Fruit fly (Drosophila melanogaster) whole organism, embryonic: ENCODE results near the gene TotA.

ENCODE experiments used
- Ada2b ChIP-seq: fragments of 200-800 bp; sonication (Bioruptor generic); IDR thresholded peaks from 2 replicates; pipeline ENCODE4 v1.3.6; 2022; ENCODE audit warnings: missing biosample characterization, missing genetic modification characterization
- Asciz ChIP-seq: fragments of 200-800 bp; sonication (Bioruptor generic); optimal IDR thresholded peaks from 2 replicates; lab custom pipeline; 2017; ENCODE audit warnings: missing biosample characterization, mild to moderate bottlenecking, missing genetic modification characterization, missing genetic modification reagents
- Atf-2 ChIP-seq: fragments of 200-800 bp; sonication (Bioruptor generic); optimal IDR thresholded peaks from 2 replicates; lab custom pipeline; 2016; ENCODE audit warnings: missing biosample characterization, missing genetic modification characterization
- Atf6 ChIP-seq: fragments of 200-800 bp; sonication (Bioruptor generic); IDR thresholded peaks from 2 replicates; pipeline ENCODE4 v1.3.6; 2022; ENCODE audit warnings: missing biosample characterization, missing genetic modification characterization
- C15 ChIP-seq: fragments of 200-800 bp; sonication (Bioruptor generic); IDR thresholded peaks from 3 replicates; pipeline ENCODE4 v1.3.6; 2022; ENCODE audit warnings: missing biosample characterization, missing genetic modification characterization
- CG10654 ChIP-seq: fragments of 200-800 bp; sonication (Bioruptor generic); optimal IDR thresholded peaks from 2 replicates; lab custom pipeline; 2016; ENCODE audit warnings: missing biosample characterization, missing genetic modification characterization
- CG11723 ChIP-seq: fragments of 200-800 bp; sonication (Bioruptor generic); optimal IDR thresholded peaks from 2 replicates; lab custom pipeline; 2017; ENCODE audit warnings: missing biosample characterization, mild to moderate bottlenecking, missing genetic modification characterization
- CG14014 ChIP-seq: fragments of 200-800 bp; sonication (Bioruptor generic); IDR thresholded peaks from 2 replicates; pipeline ENCODE4 v1.3.6; 2022; ENCODE audit warnings: missing biosample characterization, missing genetic modification characterization
- CG14667 ChIP-seq: fragments of 200-800 bp; sonication (Bioruptor generic); IDR thresholded peaks from 2 replicates; pipeline ENCODE4 v1.3.6; 2022; ENCODE audit warnings: missing biosample characterization, missing genetic modification characterization
- CG17328 ChIP-seq: fragments of 200-800 bp; sonication (Bioruptor generic); IDR thresholded peaks from 2 replicates; pipeline ENCODE4 v1.3.6; 2022; ENCODE audit warnings: missing biosample characterization, missing genetic modification characterization
- CG33557 ChIP-seq: fragments of 200-800 bp; sonication (Bioruptor generic); optimal IDR thresholded peaks from 2 replicates; lab custom pipeline; 2019; ENCODE audit warnings: missing biosample characterization, mild to moderate bottlenecking, missing genetic modification characterization, moderate library complexity
- CG34422 ChIP-seq: fragments of 200-800 bp; sonication (Bioruptor generic); IDR thresholded peaks from 3 replicates; pipeline ENCODE4 v1.3.6; 2022; ENCODE audit warnings: missing biosample characterization, missing genetic modification characterization
- CG5245 ChIP-seq: fragments of 200-800 bp; sonication (Bioruptor generic); optimal IDR thresholded peaks from 3 replicates; lab custom pipeline; 2016; ENCODE audit warnings: missing biosample characterization, missing genetic modification characterization
- CG7745 ChIP-seq: fragments of 200-800 bp; sonication (Bioruptor generic); optimal IDR thresholded peaks from 2 replicates; lab custom pipeline; 2018; ENCODE audit warnings: missing biosample characterization, mild to moderate bottlenecking, missing genetic modification characterization, moderate library complexity
- CG8290 ChIP-seq, 3 experiments: fragments of 200-800 bp; sonication (Bioruptor generic); optimal IDR thresholded peaks; 2 replicates each; lab custom pipeline; 2016 to 2019; ENCODE audit warnings: missing biosample characterization in 3 of 3, missing genetic modification characterization in 3 of 3, mild to moderate bottlenecking in 2 of 3, moderate library complexity in 1 of 3
- CG9437 ChIP-seq: fragments of 200-800 bp; sonication (Bioruptor generic); optimal IDR thresholded peaks from 2 replicates; lab custom pipeline; 2018; ENCODE audit warnings: missing biosample characterization, mild to moderate bottlenecking, missing genetic modification characterization
- CG9797 ChIP-seq: fragments of 200-800 bp; sonication (Bioruptor generic); optimal IDR thresholded peaks from 3 replicates; lab custom pipeline; 2018; ENCODE audit warnings: missing biosample characterization, mild to moderate bottlenecking, missing genetic modification characterization
- CG9876 ChIP-seq: fragments of 200-800 bp; sonication (Bioruptor generic); optimal IDR thresholded peaks from 2 replicates; lab custom pipeline; 2016; ENCODE audit warnings: missing biosample characterization, missing genetic modification characterization
- Dbx ChIP-seq: fragments of 200-800 bp; sonication (Bioruptor generic); IDR thresholded peaks from 3 replicates; pipeline ENCODE4 v1.3.6; 2022; ENCODE audit warnings: missing biosample characterization, missing genetic modification characterization
- Dp ChIP-seq: fragments of 200-800 bp; sonication (Bioruptor generic); optimal IDR thresholded peaks from 2 replicates; lab custom pipeline; 2018; ENCODE audit warnings: missing biosample characterization, mild to moderate bottlenecking, missing genetic modification characterization, moderate library complexity
- Fer1 ChIP-seq: fragments of 200-800 bp; sonication (Bioruptor generic); optimal IDR thresholded peaks from 2 replicates; lab custom pipeline; 2017; ENCODE audit warnings: missing biosample characterization, mild to moderate bottlenecking, missing genetic modification characterization
- HLHmδ ChIP-seq: fragments of 200-800 bp; sonication (Bioruptor generic); optimal IDR thresholded peaks from 2 replicates; lab custom pipeline; 2018; ENCODE audit warnings: missing biosample characterization, mild to moderate bottlenecking, missing genetic modification characterization, moderate library complexity
- HmgZ ChIP-seq: fragments of 200-800 bp; sonication (Bioruptor generic); optimal IDR thresholded peaks from 2 replicates; lab custom pipeline; 2018; ENCODE audit warnings: missing biosample characterization, mild to moderate bottlenecking, missing genetic modification characterization
- Hr51 ChIP-seq, 2 experiments: fragments of 200-800 bp; sonication (Bioruptor generic); optimal IDR thresholded peaks; 2 replicates in 1 of 2; 3 replicates in 1 of 2; lab custom pipeline; 2016 to 2018; ENCODE audit warnings: missing biosample characterization in 2 of 2, missing genetic modification characterization in 2 of 2, mild to moderate bottlenecking in 1 of 2, moderate library complexity in 1 of 2
- Kr ChIP-seq: fragments of 200-800 bp; sonication (Bioruptor generic); optimal IDR thresholded peaks from 2 replicates; lab custom pipeline; 2017; ENCODE audit warnings: missing biosample characterization, mild to moderate bottlenecking, missing genetic modification characterization
- MESR4 ChIP-seq: fragments of 200-800 bp; sonication (Bioruptor generic); optimal IDR thresholded peaks from 2 replicates; lab custom pipeline; 2018; ENCODE audit warnings: missing biosample characterization, mild to moderate bottlenecking, missing genetic modification characterization, moderate library complexity
- MTF-1 ChIP-seq: fragments of 200-800 bp; sonication (Bioruptor generic); optimal IDR thresholded peaks from 2 replicates; lab custom pipeline; 2018; ENCODE audit warnings: missing biosample characterization, mild to moderate bottlenecking, missing genetic modification characterization, borderline replicate concordance
- Nf-YB ChIP-seq: fragments of 200-800 bp; sonication (Bioruptor generic); optimal IDR thresholded peaks from 3 replicates; lab custom pipeline; 2019; ENCODE audit warnings: missing biosample characterization, mild to moderate bottlenecking, missing genetic modification characterization, moderate library complexity
- Nf-YC ChIP-seq: fragments of 200-800 bp; optimal IDR thresholded peaks from 3 replicates; lab custom pipeline; 2019; ENCODE audit warnings: missing biosample characterization, mild to moderate bottlenecking, missing genetic modification characterization, moderate library complexity
- Poxn ChIP-seq: fragments of 200-800 bp; sonication (Bioruptor generic); IDR thresholded peaks from 2 replicates; pipeline ENCODE4 v1.3.6; 2022; ENCODE audit warnings: missing biosample characterization, missing genetic modification characterization
- Sin3A ChIP-seq: fragments of >200 bp; optimal IDR thresholded peaks from 2 replicates; lab custom pipeline; 2018
- Sry-β ChIP-seq: fragments of 200-800 bp; sonication (Bioruptor generic); optimal IDR thresholded peaks from 2 replicates; lab custom pipeline; 2018; ENCODE audit warnings: missing biosample characterization, mild to moderate bottlenecking, missing genetic modification characterization, moderate library complexity
- br ChIP-seq: fragments of >200 bp; optimal IDR thresholded peaks from 2 replicates; lab custom pipeline; 2017
- cato ChIP-seq: fragments of 200-800 bp; sonication (Bioruptor generic); optimal IDR thresholded peaks from 2 replicates; lab custom pipeline; 2016; ENCODE audit warnings: missing biosample characterization, missing genetic modification characterization, borderline replicate concordance
- dpn ChIP-seq, 2 experiments: fragments of 200-800 bp; sonication (Bioruptor generic); optimal IDR thresholded peaks; 3 replicates each; lab custom pipeline; 2016; ENCODE audit warnings: missing biosample characterization in 2 of 2, missing genetic modification characterization in 2 of 2
- ewg ChIP-seq: fragments of 200-800 bp; sonication (Bioruptor generic); optimal IDR thresholded peaks from 3 replicates; lab custom pipeline; 2017; ENCODE audit warnings: mild to moderate bottlenecking, missing biosample characterization, missing genetic modification reagents, missing genetic modification characterization
- exex ChIP-seq: fragments of 200-800 bp; sonication (Bioruptor generic); optimal IDR thresholded peaks from 4 replicates; lab custom pipeline; 2018; ENCODE audit warnings: missing biosample characterization, mild to moderate bottlenecking, missing genetic modification characterization, moderate library complexity
- fd96Cb ChIP-seq: fragments of 200-800 bp; sonication (Bioruptor generic); optimal IDR thresholded peaks from 2 replicates; lab custom pipeline; 2018; ENCODE audit warnings: missing biosample characterization, mild to moderate bottlenecking, missing genetic modification characterization, moderate library complexity
- gcm ChIP-seq: fragments of 200-800 bp; sonication (Bioruptor generic); optimal IDR thresholded peaks from 2 replicates; lab custom pipeline; 2019; ENCODE audit warnings: missing biosample characterization, mild to moderate bottlenecking, missing genetic modification characterization, moderate library complexity
- gcm2 ChIP-seq: fragments of 200-800 bp; sonication (Bioruptor generic); optimal IDR thresholded peaks from 2 replicates; lab custom pipeline; 2016; ENCODE audit warnings: missing biosample characterization, missing genetic modification characterization
- grn ChIP-seq: fragments of 200-800 bp; sonication (Bioruptor generic); optimal IDR thresholded peaks from 3 replicates; lab custom pipeline; 2017; ENCODE audit warnings: missing biosample characterization, missing genetic modification characterization
- klu ChIP-seq: fragments of 200-800 bp; sonication (Bioruptor generic); IDR thresholded peaks from 2 replicates; pipeline ENCODE4 v1.3.6; 2022; ENCODE audit warnings: missing biosample characterization, missing genetic modification characterization
- nerfin-1 ChIP-seq: fragments of 200-800 bp; sonication (Bioruptor generic); optimal IDR thresholded peaks from 3 replicates; lab custom pipeline; 2019; ENCODE audit warnings: missing biosample characterization, mild to moderate bottlenecking, missing genetic modification characterization, moderate library complexity
- prd ChIP-seq, 3 experiments: fragments of >200 bp in 2 of 3; fragments of 200-800 bp in 1 of 3; sonication (Bioruptor generic) in 1 of 3; optimal IDR thresholded peaks in 2 of 3; IDR thresholded peaks in 1 of 3; 2 replicates in 2 of 3; 3 replicates in 1 of 3; pipeline versions ENCODE4 v1.3.6 to Lab custom; 2017 to 2022; ENCODE audit warnings: missing biosample characterization in 1 of 3, missing genetic modification characterization in 1 of 3
- psq ChIP-seq: fragments of 200-800 bp; sonication (Bioruptor generic); optimal IDR thresholded peaks from 2 replicates; lab custom pipeline; 2017; ENCODE audit warnings: missing biosample characterization, missing genetic modification characterization
- sr ChIP-seq: fragments of 200-800 bp; sonication (Bioruptor generic); IDR thresholded peaks from 3 replicates; pipeline ENCODE4 v1.3.6; 2022; ENCODE audit warnings: missing biosample characterization, missing genetic modification characterization
- ssp ChIP-seq: fragments of 200-800 bp; sonication (Bioruptor generic); IDR thresholded peaks from 2 replicates; pipeline ENCODE4 v1.3.6; 2022; ENCODE audit warnings: missing biosample characterization, missing genetic modification characterization
- tna ChIP-seq: fragments of 200-800 bp; sonication (Bioruptor generic); IDR thresholded peaks from 2 replicates; pipeline ENCODE4 v1.3.6; 2022; ENCODE audit warnings: missing biosample characterization, missing genetic modification characterization; ENCODE audit not compliant: partially characterized antibody
- toy ChIP-seq: fragments of 200-800 bp; sonication (Bioruptor generic); IDR thresholded peaks from 2 replicates; pipeline ENCODE4 v1.3.6; 2022; ENCODE audit warnings: missing biosample characterization, missing genetic modification characterization

TotA gene

DNA sequence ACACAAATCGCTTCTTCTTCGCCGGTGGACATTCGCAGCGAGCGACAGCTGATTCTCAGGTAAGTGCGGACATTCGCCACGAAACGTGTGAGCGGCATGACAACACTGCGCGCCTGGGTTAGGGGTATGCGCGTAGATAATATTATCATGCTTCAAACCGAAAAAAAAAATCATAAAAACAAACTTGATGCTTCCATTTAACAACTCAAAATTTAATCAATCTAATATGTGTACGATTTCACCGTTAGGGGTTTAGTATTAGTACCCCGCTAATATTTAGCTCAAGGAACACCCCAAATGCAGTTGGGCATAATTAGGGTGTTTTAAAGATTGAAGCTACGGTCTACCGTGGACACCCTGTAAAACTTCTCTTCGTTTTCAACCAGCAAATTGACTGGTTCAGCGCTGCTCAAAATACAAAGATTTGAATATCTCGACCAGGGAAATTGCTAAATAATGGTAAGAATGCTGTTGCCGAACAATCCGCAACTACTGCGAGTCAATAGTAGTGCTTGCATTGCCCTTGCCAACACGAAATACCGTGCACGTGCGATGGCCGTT, 48.9 kb upstream of the TotA start, which contains the start of the genes CG17271 and RpS20 (continued):
- TF ChIP-seq Nf-YB (GFP tag; lab: Kevin White, UChicago) (peak; percentile 68), tna (GFP tag; lab: Robert Waterston, UW) (no peak), HLHmδ (peak; percentile 7), MESR4 (GFP tag; lab: Kevin White, UChicago) (peak; percentile 92), HmgZ (tag; lab: Kevin White, UChicago) (peak; percentile 96), MTF-1 (GFP tag; lab: Kevin White, UChicago) (no peak), Atf6 (GFP tag; lab: Robert Waterston, UW) (peak; percentile 88), prd (optimal IDR thresholded peaks at IDR 0.05; lab: Kevin White, UChicago) (no peak), prd (GFP tag; IDR thresholded peaks at IDR 0.05; lab: Robert Waterston, UW) (peak; percentile 94), ewg (GFP tag; lab: Kevin White, UChicago) (peak; percentile 89), Sin3A (lab: Kevin White, UChicago) (peak; percentile 99), CG17328 (GFP tag; lab: Robert Waterston, UW) (peak; percentile 80), Hr51 (GFP tag; optimal IDR thresholded peaks at IDR 0.05; lab: Kevin White, UChicago) (peak; percentile 85 to 92), br (lab: Kevin White, UChicago) (no peak), cato (peak; percentile 86), CG10654 (GFP tag; lab: Kevin White, UChicago) (peak; percentile 94), nerfin-1 (peak; percentile 83), grn (GFP tag; lab: Kevin White, UChicago) (peak; percentile 72), CG34422 (GFP tag; lab: Robert Waterston, UW) (peak; percentile 89), Fer1 (GFP tag; lab: Kevin White, UChicago) (peak; percentile 90), CG33557 (peak; percentile 85), CG9437 (GFP tag; lab: Kevin White, UChicago) (peak; percentile 69), dpn (GFP tag; optimal IDR thresholded peaks at IDR 0.05; lab: Kevin White, UChicago) (peak; percentile 95 to 97), Dbx (GFP tag; lab: Robert Waterston, UW) (peak; percentile 91), CG14667 (GFP tag; lab: Robert Waterston, UW) (peak; percentile 81), CG14014 (GFP tag; lab: Robert Waterston, UW) (peak; percentile 92), Ada2b (GFP tag; lab: Robert Waterston, UW) (peak; percentile 83), CG5245 (GFP tag; lab: Kevin White, UChicago) (peak; percentile 80), Dp (peak; percentile 44), toy (GFP tag; lab: Robert Waterston, UW) (peak; percentile 78; the same call in 1 of the 2 replicates), Atf-2 (GFP tag; lab: Kevin White, UChicago) (peak; percentile 91), CG11723 (GFP tag; lab: Kevin White, UChicago) (peak; percentile 68), Poxn (GFP tag; lab: Robert Waterston, UW) (peak; percentile 64), CG9876 (GFP tag; lab: Kevin White, UChicago) (peak; percentile 95), CG7745 (tag; lab: Kevin White, UChicago) (no peak), Nf-YC (tag; lab: Kevin White, UChicago) (peak; percentile 81), Asciz (peak; percentile 72), exex (tag; lab: Kevin White, UChicago) (peak; percentile 58), psq (GFP tag; lab: Kevin White, UChicago) (peak; percentile 72), gcm (peak; percentile 87), Kr (GFP tag; lab: Kevin White, UChicago) (no peak), gcm2 (peak; percentile 88), klu (GFP tag; lab: Robert Waterston, UW) (peak; percentile 82), ssp (GFP tag; lab: Robert Waterston, UW) (peak; percentile 92), CG8290 (GFP tag; optimal IDR thresholded peaks at IDR 0.05; lab: Kevin White, UChicago) (peak; percentile 93), CG8290 (tag; optimal IDR thresholded peaks at IDR 0.05; lab: Kevin White, UChicago) (peak; percentile 71 to 75), C15 (GFP tag; lab: Robert Waterston, UW) (peak; percentile 67; the same call in 1 of the 3 replicates), Sry-β (GFP tag; lab: Kevin White, UChicago) (peak; percentile 77), fd96Cb (peak; percentile 76), sr (0 out of 3 replicates have a peak, but pooled peaks have one; percentile 5), CG9797 (peak; percentile 88)
